Fruit fly (Drosophila melanogaster) Kc167 (cell line): ENCODE data around the gene TyrR.

Source experiments
- Sin3A ChIP-seq: fragments of >200 bp; optimal IDR thresholded peaks from 2 replicates; lab custom pipeline; 2018; ENCODE audit warnings: missing external identifiers
- h ChIP-seq: fragments of >200 bp; optimal IDR thresholded peaks from 3 replicates; lab custom pipeline; 2018; ENCODE audit warnings: missing external identifiers
- insv ChIP-seq: fragments of >200 bp; optimal IDR thresholded peaks from 3 replicates; lab custom pipeline; 2018; ENCODE audit warnings: missing external identifiers
- psq ChIP-seq: fragments of >200 bp; optimal IDR thresholded peaks from 2 replicates; lab custom pipeline; 2017; ENCODE audit warnings: missing external identifiers
- ttk ChIP-seq: sonication (Bioruptor generic); optimal IDR thresholded peaks from 2 replicates; lab custom pipeline; 2017; ENCODE audit warnings: missing external identifiers

DNA sequence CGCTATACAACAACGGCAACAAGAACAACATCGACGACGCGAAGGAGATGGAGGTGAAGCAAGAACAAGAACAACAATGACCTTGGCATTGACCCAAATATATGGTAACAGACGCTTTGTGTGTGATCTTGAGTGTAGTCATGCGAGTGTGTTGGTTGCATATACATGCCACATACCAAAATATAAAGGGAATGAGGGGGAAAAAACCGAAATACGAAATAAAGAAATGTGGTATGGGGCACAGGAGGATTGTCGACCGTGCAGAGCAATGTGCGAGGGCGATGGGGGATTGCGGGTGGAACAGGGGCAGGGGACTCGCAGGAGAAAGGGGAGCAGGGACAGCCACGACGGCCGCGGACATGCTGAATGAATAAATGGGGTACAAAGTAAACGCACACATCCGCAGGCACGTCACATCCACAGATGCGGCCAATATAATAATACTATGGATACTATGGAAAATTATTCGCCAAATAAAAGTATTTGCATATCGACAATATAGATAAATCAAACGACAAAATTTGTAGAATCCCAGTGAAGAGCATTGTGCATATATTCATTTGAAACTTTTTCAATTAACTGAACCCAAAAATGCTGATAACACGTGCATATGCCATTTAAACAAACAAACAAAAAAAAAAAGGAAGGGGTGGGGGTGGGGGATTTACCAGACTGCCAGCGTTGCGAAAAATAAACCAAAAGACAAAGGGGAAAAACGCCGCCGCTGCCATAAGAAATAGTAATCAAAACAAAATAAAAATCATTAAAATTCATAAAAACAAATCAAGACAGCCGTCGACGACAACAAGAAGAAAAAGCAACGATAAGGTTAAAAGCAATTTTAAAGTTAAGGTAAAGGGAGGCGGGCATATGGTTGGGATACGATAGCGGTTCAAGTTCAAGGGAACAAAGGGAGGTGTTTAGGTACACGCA, 56.8 kb downstream of the TyrR start:
- no peak for TF ChIP-seq insv (lab: Kevin White, UChicago)
- TF ChIP-seq Sin3A (lab: Kevin White, UChicago) = no peak
- TF ChIP-seq ttk (lab: Kevin White, UChicago) = no peak
- TF ChIP-seq psq (lab: Kevin White, UChicago) = no peak
- TF ChIP-seq h (lab: Kevin White, UChicago) = no peak
